Fruit fly (Drosophila melanogaster) Kc167 (cell line): ENCODE results near the gene CG32984.

Experiments used
- Myc ChIP-seq: fragments of >200 bp; optimal IDR thresholded peaks from 2 replicates; lab custom pipeline; 2017; ENCODE audit warnings: missing external identifiers
- Sin3A ChIP-seq: fragments of >200 bp; optimal IDR thresholded peaks from 2 replicates; lab custom pipeline; 2018; ENCODE audit warnings: missing external identifiers
- h ChIP-seq: fragments of >200 bp; optimal IDR thresholded peaks from 3 replicates; lab custom pipeline; 2018; ENCODE audit warnings: missing external identifiers
- insv ChIP-seq: fragments of >200 bp; optimal IDR thresholded peaks from 3 replicates; lab custom pipeline; 2018; ENCODE audit warnings: missing external identifiers
- psq ChIP-seq: fragments of >200 bp; optimal IDR thresholded peaks from 2 replicates; lab custom pipeline; 2017; ENCODE audit warnings: missing external identifiers
- ttk ChIP-seq: sonication (Bioruptor generic); optimal IDR thresholded peaks from 2 replicates; lab custom pipeline; 2017; ENCODE audit warnings: missing external identifiers

CG32984 gene

dm6 chr2L:8964657-8965056 is at the start of gene CG32984:
CG32984 (plus strand) TSS chr2L:8964957.
- TF ChIP-seq insv (lab: Kevin White, UChicago) (no peak), ttk (no peak), Sin3A (no peak), Myc (no peak), psq (no peak), h (lab: Kevin White, UChicago) (no peak)

DNA sequence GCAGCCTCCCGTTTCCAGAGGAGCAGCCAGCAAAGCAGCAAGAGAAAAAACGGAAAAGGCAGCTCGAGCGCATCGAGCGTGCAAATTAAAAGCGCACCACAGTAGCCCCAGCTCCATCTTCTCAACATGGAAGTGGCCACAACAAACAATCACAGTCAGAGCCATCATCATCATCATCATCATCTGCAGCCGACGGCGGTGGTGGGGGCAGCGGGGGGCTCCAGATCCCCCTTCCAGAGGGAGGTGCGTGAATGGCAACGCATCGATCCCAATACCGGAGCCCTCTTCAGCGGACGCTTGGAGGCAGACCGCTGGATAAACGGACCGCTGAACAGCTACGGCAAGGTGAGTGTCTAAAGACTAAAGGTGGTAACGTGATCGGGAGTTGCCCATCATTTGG is 49.0 kb upstream of the CG32984 start:
- TF ChIP-seq h (lab: Kevin White, UChicago), result no peak
- TF ChIP-seq ttk, result no peak
- TF ChIP-seq Myc, result no peak
- no peak for TF ChIP-seq psq
- TF ChIP-seq Sin3A, result no peak
- no peak for TF ChIP-seq insv (lab: Kevin White, UChicago)

DNA sequence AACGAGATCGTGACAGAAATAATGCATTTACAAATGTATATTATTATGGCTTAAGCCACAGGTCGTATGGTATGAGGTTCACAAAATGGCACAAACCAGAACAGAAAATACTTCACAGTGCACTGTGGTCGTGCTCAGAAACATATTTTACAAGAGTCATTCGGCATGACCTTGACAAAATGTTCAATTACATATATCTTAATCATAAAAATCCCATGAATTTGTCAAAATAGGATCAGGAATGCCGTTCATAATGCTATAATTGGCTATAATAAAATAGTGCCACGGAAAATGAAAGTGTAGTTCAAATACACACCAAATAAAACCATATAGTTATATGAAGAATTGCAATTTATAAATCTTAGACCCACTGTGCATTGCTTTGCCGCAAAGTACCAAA is 45.1 kb upstream of the CG32984 start:
- TF ChIP-seq Sin3A (no peak), ttk (no peak), Myc (no peak), insv (lab: Kevin White, UChicago) (no peak), h (lab: Kevin White, UChicago) (no peak), psq (no peak)

dm6 chr2L:8920294-8920693 is 44.5 kb upstream of the CG32984 start:
- TF ChIP-seq psq, result no peak
- TF ChIP-seq h (lab: Kevin White, UChicago), result no peak
- TF ChIP-seq insv (lab: Kevin White, UChicago), result no peak
- no peak for TF ChIP-seq Sin3A
- no peak for TF ChIP-seq ttk
- no peak for TF ChIP-seq Myc

dm6 chr2L:8921934-8922333 is 42.8 kb upstream of the CG32984 start:
- TF ChIP-seq Myc (no peak), psq (no peak), h (lab: Kevin White, UChicago) (no peak), ttk (no peak), insv (lab: Kevin White, UChicago) (no peak), Sin3A (no peak)

DNA sequence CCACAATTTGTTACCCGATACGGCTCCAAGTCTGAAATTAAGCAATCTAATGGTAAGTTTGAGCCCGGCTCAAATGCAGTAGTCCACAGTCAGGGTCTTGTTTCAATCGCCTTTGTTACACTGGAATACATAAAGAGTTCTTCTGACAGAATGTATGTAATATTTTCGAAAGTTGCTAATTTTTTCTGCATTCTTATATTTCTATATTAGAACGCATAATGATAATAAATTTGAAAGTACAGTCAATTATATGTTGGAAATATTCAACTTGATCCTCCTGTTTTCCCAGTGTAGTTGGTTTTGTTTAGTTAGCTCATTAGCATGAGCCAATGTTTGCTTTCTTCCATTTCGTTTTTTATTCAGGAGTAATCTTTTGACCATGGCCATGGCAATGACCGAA is 41.4 kb upstream of the CG32984 start:
- TF ChIP-seq Sin3A (no peak), insv (lab: Kevin White, UChicago) (no peak), h (lab: Kevin White, UChicago) (no peak), psq (no peak), Myc (no peak), ttk (no peak)

- TF ChIP-seq Sin3A (no peak), insv (lab: Kevin White, UChicago) (no peak), Myc (no peak), psq (no peak), h (lab: Kevin White, UChicago) (no peak), ttk (no peak)
These were observed 33.6 kb upstream of the CG32984 start for dm6 chr2L:8931176-8931575.

- TF ChIP-seq Sin3A (no peak), ttk (no peak), psq (no peak), h (lab: Kevin White, UChicago) (no peak), Myc (no peak), insv (lab: Kevin White, UChicago) (no peak)
These were observed 31.0 kb upstream of the CG32984 start, which contains the start of gene Tsp29Fa for dm6 chr2L:8933710-8934242. Tsp29Fa (plus strand) TSS chr2L:8933962.

DNA sequence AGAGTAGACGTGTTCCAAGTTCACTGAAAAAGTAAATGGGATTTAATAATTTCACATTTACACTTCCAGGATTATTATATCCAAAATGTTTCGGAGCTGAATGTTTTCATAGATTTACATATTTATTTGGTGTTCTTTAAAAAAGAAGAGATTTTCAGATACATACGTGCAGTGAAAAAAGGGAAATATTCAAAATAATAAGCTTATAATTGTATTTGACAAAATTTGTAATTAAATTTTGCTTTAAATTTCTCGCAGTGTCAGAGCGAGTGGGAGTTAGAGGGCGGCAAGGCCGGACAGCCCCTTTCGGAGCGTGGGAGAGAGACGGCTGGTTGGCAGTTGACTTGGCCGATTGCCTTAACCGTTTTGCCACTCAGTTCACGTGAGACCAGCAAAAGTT is 27.8 kb upstream of the CG32984 start, which contains the start of gene Tsp29Fb:
Gene Tsp29Fb (plus strand): TSS at position 388 of the 400 bp plus-strand sequence.
- TF ChIP-seq h (lab: Kevin White, UChicago) (no peak), ttk (no peak), insv (lab: Kevin White, UChicago) (no peak), psq (no peak), Myc (no peak), Sin3A (no peak)

dm6 chr2L:8937837-8938413 is 26.8 kb upstream of the CG32984 start:
- no peak for TF ChIP-seq h (lab: Kevin White, UChicago)
- no peak for TF ChIP-seq Myc
- no peak for TF ChIP-seq psq
- no peak for TF ChIP-seq Sin3A
- TF ChIP-seq ttk, result no peak
- TF ChIP-seq insv (lab: Kevin White, UChicago), result no peak

DNA sequence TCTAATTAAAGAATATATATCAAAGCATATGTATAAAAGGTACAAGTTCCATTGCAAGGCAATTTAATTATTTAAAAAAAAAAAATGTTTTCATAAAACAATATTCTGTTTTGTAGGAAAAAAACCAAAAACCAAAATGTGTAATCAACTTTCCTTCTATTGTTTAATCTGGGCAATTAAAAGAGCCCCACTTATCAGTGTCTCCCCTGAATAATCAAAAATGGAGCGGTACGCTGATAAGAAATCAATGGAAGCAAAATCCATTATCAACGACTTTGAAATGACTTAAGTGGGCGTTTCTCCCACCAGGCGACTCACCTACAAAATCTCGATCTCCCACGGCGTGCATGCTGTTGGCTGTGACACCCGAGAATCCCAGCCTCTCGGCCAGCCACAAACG is 24.1 kb upstream of the CG32984 start:
- TF ChIP-seq insv (lab: Kevin White, UChicago) (no peak), Myc (no peak), h (lab: Kevin White, UChicago) (no peak), psq (no peak), Sin3A (no peak), ttk (no peak)

DNA sequence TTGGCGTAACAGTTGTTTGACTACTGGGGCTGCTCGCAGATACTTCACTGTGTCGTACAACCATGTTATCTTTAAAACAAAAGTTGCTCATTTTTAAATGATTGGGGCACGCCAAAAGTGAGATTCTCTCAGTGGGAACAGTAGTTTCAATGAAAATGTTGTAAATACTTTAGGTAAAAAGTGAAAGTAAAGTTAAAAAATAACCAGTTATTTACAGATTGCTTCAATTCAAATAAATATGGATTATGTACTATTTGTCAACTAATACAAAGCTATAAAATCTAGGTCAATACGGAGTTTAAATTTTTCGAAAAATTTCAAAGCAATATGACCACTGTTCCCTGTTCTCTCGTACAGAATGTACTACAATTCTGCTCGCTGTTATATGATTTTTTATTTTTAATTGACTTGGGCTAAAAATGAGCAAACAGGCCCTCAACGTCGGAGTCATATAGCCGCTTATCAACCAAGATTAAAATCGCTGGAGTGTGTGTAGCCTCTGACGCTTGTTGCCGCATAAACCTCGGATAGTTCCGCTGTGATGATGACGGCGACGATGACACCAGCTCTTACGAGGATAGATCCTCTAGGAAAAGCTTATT is 22.9 kb upstream of the CG32984 start, which contains the start of gene Argl:
Gene Argl (minus strand): TSS at position 370 of the 602 bp plus-strand sequence.
- TF ChIP-seq insv (lab: Kevin White, UChicago) (no peak), h (lab: Kevin White, UChicago) (no peak), psq (no peak), Sin3A (no peak), Myc (no peak), ttk (no peak)

DNA sequence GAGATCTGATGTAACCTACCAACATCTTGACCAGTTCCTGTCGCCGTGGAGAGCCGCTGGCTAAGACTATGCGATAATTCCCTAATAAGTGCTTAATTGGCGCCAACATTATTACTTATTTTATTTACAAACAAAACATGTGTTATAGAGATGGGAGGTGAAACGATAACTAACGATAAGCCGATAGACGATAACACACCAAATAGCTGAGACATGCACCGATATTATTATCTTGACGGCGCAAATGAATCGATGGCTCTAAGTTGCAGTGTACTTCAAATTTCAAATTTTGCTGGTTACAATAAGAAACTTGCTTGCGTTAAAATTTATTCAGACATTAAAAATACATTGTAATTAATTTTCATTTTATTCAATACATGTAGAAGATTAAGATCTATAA is 21.6 kb upstream of the CG32984 start, which contains the start of gene CG9515:
Gene CG9515 (minus strand): TSS at position 148 of the 400 bp plus-strand sequence.
- TF ChIP-seq Sin3A (no peak), ttk (no peak), psq (no peak), insv (lab: Kevin White, UChicago) (no peak), Myc (no peak), h (lab: Kevin White, UChicago) (no peak)
